Fruit fly (Drosophila melanogaster): ENCODE results near the gene Rab9D.

- TF ChIP-seq OdsH (GFP tag; optimal IDR thresholded peaks at IDR 0.05) (no peak), fru (GFP tag; optimal IDR thresholded peaks at IDR 0.05) (no peak), lola (GFP tag; optimal IDR thresholded peaks at IDR 0.05) (no peak), tai (GFP tag; optimal IDR thresholded peaks at IDR 0.05) (no peak), usp (GFP tag; optimal IDR thresholded peaks at IDR 0.05) (no peak), dmrt93B (GFP tag; optimal IDR thresholded peaks at IDR 0.05) (no peak), brk (GFP tag; optimal IDR thresholded peaks at IDR 0.05) (no peak), woc (GFP tag; optimal IDR thresholded peaks at IDR 0.05) (no peak), br (GFP tag; optimal IDR thresholded peaks at IDR 0.05) (no peak), N (GFP tag; optimal IDR thresholded peaks at IDR 0.05) (no peak), Jra (GFP tag; optimal IDR thresholded peaks at IDR 0.05) (no peak), pan (optimal IDR thresholded peaks at IDR 0.05) (no peak)
These were observed 42.3 kb upstream of the Rab9D start for dm6 chrX:10546631-10547030.

All from whole organism, wandering third instar larva.